Fruit fly (Drosophila melanogaster) whole organism, embryonic: ENCODE measurements around the gene Ice2.

Experiments
- Bdp1 ChIP-seq: fragments of 200-800 bp; sonication (Bioruptor generic); optimal IDR thresholded peaks from 3 replicates; lab custom pipeline; 2016; ENCODE audit warnings: missing biosample characterization, missing genetic modification characterization
- Bgb ChIP-seq: fragments of 200-800 bp; sonication (Bioruptor generic); IDR thresholded peaks from 2 replicates; pipeline ENCODE4 v1.3.6; 2022; ENCODE audit warnings: missing biosample characterization, missing genetic modification characterization; ENCODE audit not compliant: partially characterized antibody
- CG10366 ChIP-seq: fragments of 200-800 bp; sonication (Bioruptor generic); IDR thresholded peaks from 2 replicates; pipeline ENCODE4 v1.3.6; 2022; ENCODE audit warnings: missing biosample characterization, missing genetic modification characterization
- CG11695 ChIP-seq: fragments of 200-800 bp; sonication (Bioruptor generic); IDR thresholded peaks from 3 replicates; pipeline ENCODE4 v1.3.6; 2022; ENCODE audit warnings: missing biosample characterization, missing genetic modification characterization
- CG12071 ChIP-seq: fragments of 200-800 bp; sonication (Bioruptor generic); optimal IDR thresholded peaks from 3 replicates; lab custom pipeline; 2018; ENCODE audit warnings: missing biosample characterization, mild to moderate bottlenecking, missing genetic modification characterization
- CG13287 ChIP-seq: fragments of 200-800 bp; sonication (Bioruptor generic); IDR thresholded peaks from 2 replicates; pipeline ENCODE4 v1.3.6; 2022; ENCODE audit warnings: missing biosample characterization, missing genetic modification characterization; ENCODE audit not compliant: partially characterized antibody
- CG13775 ChIP-seq: fragments of 200-800 bp; sonication (Bioruptor generic); optimal IDR thresholded peaks from 3 replicates; lab custom pipeline; 2017; ENCODE audit warnings: missing biosample characterization, mild to moderate bottlenecking, missing genetic modification characterization
- CG15479 ChIP-seq: fragments of 200-800 bp; sonication (Bioruptor generic); optimal IDR thresholded peaks from 3 replicates; lab custom pipeline; 2019; ENCODE audit warnings: missing biosample characterization, mild to moderate bottlenecking, missing genetic modification characterization, moderate library complexity
- CG15696 ChIP-seq: fragments of 200-800 bp; sonication (Bioruptor generic); optimal IDR thresholded peaks from 2 replicates; lab custom pipeline; 2019; ENCODE audit warnings: missing biosample characterization, mild to moderate bottlenecking, missing genetic modification characterization, moderate library complexity
- CG17186 ChIP-seq: fragments of 200-800 bp; sonication (Bioruptor generic); optimal IDR thresholded peaks from 3 replicates; lab custom pipeline; 2017; ENCODE audit warnings: missing biosample characterization, missing genetic modification reagents, missing genetic modification characterization
- CG17912 ChIP-seq: fragments of 200-800 bp; sonication (Bioruptor generic); optimal IDR thresholded peaks from 2 replicates; lab custom pipeline; 2018; ENCODE audit warnings: missing biosample characterization, mild to moderate bottlenecking, missing genetic modification characterization
- CG2199 ChIP-seq: fragments of 200-800 bp; sonication (Bioruptor generic); IDR thresholded peaks from 3 replicates; pipeline ENCODE4 v1.3.6; 2022; ENCODE audit warnings: missing biosample characterization, missing genetic modification characterization
- CG2889 ChIP-seq: fragments of 200-800 bp; sonication (Bioruptor generic); IDR thresholded peaks from 3 replicates; pipeline ENCODE4 v1.3.6; 2022; ENCODE audit warnings: missing biosample characterization, missing genetic modification characterization
- CG31365 ChIP-seq: fragments of 200-800 bp; sonication (Bioruptor generic); optimal IDR thresholded peaks from 2 replicates; lab custom pipeline; 2018; ENCODE audit warnings: missing biosample characterization, mild to moderate bottlenecking, missing genetic modification characterization
- CG32767 ChIP-seq: fragments of 200-800 bp; sonication (Bioruptor generic); IDR thresholded peaks from 2 replicates; pipeline ENCODE4 v1.3.6; 2022; ENCODE audit warnings: missing biosample characterization, missing genetic modification characterization
- CG3281 ChIP-seq: fragments of 200-800 bp; sonication (Bioruptor generic); optimal IDR thresholded peaks from 3 replicates; lab custom pipeline; 2017; ENCODE audit warnings: missing biosample characterization, mild to moderate bottlenecking, missing genetic modification characterization
- CG34376 ChIP-seq: fragments of 200-800 bp; sonication (Bioruptor generic); optimal IDR thresholded peaks from 2 replicates; lab custom pipeline; 2018; ENCODE audit warnings: missing biosample characterization, mild to moderate bottlenecking, missing genetic modification characterization
- CG3726 ChIP-seq: fragments of 200-800 bp; sonication (Bioruptor generic); IDR thresholded peaks from 3 replicates; pipeline ENCODE4, ENCODE4 v1.3.6; 2022; ENCODE audit warnings: missing biosample characterization, missing genetic modification characterization
- CG4328 ChIP-seq: fragments of 200-800 bp; sonication (Bioruptor generic); optimal IDR thresholded peaks from 3 replicates; lab custom pipeline; 2017; ENCODE audit warnings: missing biosample characterization, missing genetic modification reagents, missing genetic modification characterization
- CG4707 ChIP-seq: fragments of 200-800 bp; sonication (Bioruptor generic); optimal IDR thresholded peaks from 2 replicates; lab custom pipeline; 2018; ENCODE audit warnings: missing biosample characterization, mild to moderate bottlenecking, missing genetic modification characterization, moderate library complexity
- CG6175 ChIP-seq: fragments of 200-800 bp; sonication (Bioruptor generic); IDR thresholded peaks from 3 replicates; pipeline ENCODE4 v1.3.6; 2022; ENCODE audit warnings: missing biosample characterization, missing genetic modification characterization
- CG6791 ChIP-seq: fragments of 200-800 bp; sonication (Bioruptor generic); IDR thresholded peaks from 3 replicates; pipeline ENCODE4 v1.3.6; 2022; ENCODE audit warnings: missing biosample characterization, missing genetic modification characterization; ENCODE audit not compliant: partially characterized antibody
- CG8765 ChIP-seq: fragments of 200-800 bp; sonication (Bioruptor generic); IDR thresholded peaks from 2 replicates; pipeline ENCODE4 v1.3.6; 2022; ENCODE audit warnings: missing biosample characterization, missing genetic modification characterization
- D19A ChIP-seq: fragments of 200-800 bp; optimal IDR thresholded peaks from 3 replicates; lab custom pipeline; 2019; ENCODE audit warnings: missing biosample characterization, mild to moderate bottlenecking, missing genetic modification characterization, moderate library complexity
- Dip3 ChIP-seq: fragments of 200-800 bp; sonication (Bioruptor generic); optimal IDR thresholded peaks from 3 replicates; lab custom pipeline; 2016; ENCODE audit warnings: missing biosample characterization, missing genetic modification characterization
- Hr3 ChIP-seq: fragments of 200-800 bp; sonication (Bioruptor generic); optimal IDR thresholded peaks from 3 replicates; lab custom pipeline; 2016; ENCODE audit warnings: missing biosample characterization, missing genetic modification characterization
- MBD-R2 ChIP-seq: fragments of 200-800 bp; sonication (Bioruptor generic); IDR thresholded peaks from 2 replicates; pipeline ENCODE4 v1.3.6; 2022; ENCODE audit warnings: missing biosample characterization, missing genetic modification characterization
- Myb ChIP-seq: fragments of 200-800 bp; sonication (Bioruptor generic); optimal IDR thresholded peaks from 2 replicates; lab custom pipeline; 2016; ENCODE audit warnings: missing biosample characterization, missing genetic modification characterization
- Ssrp ChIP-seq: fragments of 200-800 bp; sonication (Bioruptor generic); optimal IDR thresholded peaks from 2 replicates; lab custom pipeline; 2018; ENCODE audit warnings: missing biosample characterization, mild to moderate bottlenecking, missing genetic modification characterization, moderate library complexity
- ac ChIP-seq: fragments of 200-800 bp; sonication (Bioruptor generic); optimal IDR thresholded peaks from 3 replicates; lab custom pipeline; 2017; ENCODE audit warnings: missing biosample characterization, mild to moderate bottlenecking, missing genetic modification characterization
- amos ChIP-seq: fragments of 200-800 bp; sonication (Bioruptor generic); IDR thresholded peaks from 2 replicates; pipeline ENCODE4 v1.3.6; 2022; ENCODE audit warnings: missing biosample characterization, missing genetic modification characterization; ENCODE audit not compliant: partially characterized antibody
- aop ChIP-seq: fragments of 200-800 bp; sonication (Bioruptor generic); IDR thresholded peaks from 2 replicates; pipeline ENCODE4 v1.3.6; 2022; ENCODE audit warnings: missing biosample characterization, missing genetic modification characterization
- ap ChIP-seq: fragments of 200-800 bp; sonication (Bioruptor generic); IDR thresholded peaks from 2 replicates; pipeline ENCODE4 v1.3.6; 2022; ENCODE audit warnings: missing biosample characterization, missing genetic modification characterization
- bab2 ChIP-seq: fragments of 200-800 bp; sonication (Bioruptor generic); optimal IDR thresholded peaks from 2 replicates; lab custom pipeline; 2016; ENCODE audit warnings: missing biosample characterization, missing genetic modification characterization
- caup ChIP-seq: fragments of 200-800 bp; sonication (Bioruptor generic); optimal IDR thresholded peaks from 3 replicates; lab custom pipeline; 2017; ENCODE audit warnings: missing biosample characterization, mild to moderate bottlenecking, missing genetic modification characterization, moderate library complexity; ENCODE audit not compliant: severe bottlenecking
- ci ChIP-seq: fragments of 200-800 bp; sonication (Bioruptor generic); IDR thresholded peaks from 3 replicates; pipeline ENCODE4 v1.3.6; 2022; ENCODE audit warnings: missing biosample characterization, missing genetic modification characterization
- dmrt11E ChIP-seq: fragments of 200-800 bp; sonication (Bioruptor generic); optimal IDR thresholded peaks from 3 replicates; lab custom pipeline; 2018; ENCODE audit warnings: missing biosample characterization, mild to moderate bottlenecking, missing genetic modification characterization, moderate library complexity
- fru ChIP-seq: fragments of >200 bp; optimal IDR thresholded peaks from 2 replicates; lab custom pipeline; 2017
- gfzf ChIP-seq: fragments of 200-800 bp; sonication (Bioruptor generic); optimal IDR thresholded peaks from 2 replicates; lab custom pipeline; 2016; ENCODE audit warnings: missing biosample characterization, mild to moderate bottlenecking, missing genetic modification characterization, moderate library complexity
- grau ChIP-seq: fragments of 200-800 bp; optimal IDR thresholded peaks from 3 replicates; lab custom pipeline; 2019; ENCODE audit warnings: missing biosample characterization, mild to moderate bottlenecking, missing genetic modification characterization, moderate library complexity
- klu ChIP-seq: fragments of 200-800 bp; sonication (Bioruptor generic); IDR thresholded peaks from 2 replicates; pipeline ENCODE4 v1.3.6; 2022; ENCODE audit warnings: missing biosample characterization, missing genetic modification characterization
- lbe ChIP-seq: fragments of 200-800 bp; sonication (Bioruptor generic); optimal IDR thresholded peaks from 2 replicates; lab custom pipeline; 2016; ENCODE audit warnings: missing biosample characterization, mild to moderate bottlenecking, missing genetic modification characterization
- lov ChIP-seq, 2 experiments: fragments of 200-800 bp in 1 of 2; fragments of >200 bp in 1 of 2; sonication (Bioruptor generic) in 1 of 2; IDR thresholded peaks in 1 of 2; optimal IDR thresholded peaks in 1 of 2; 2 replicates in 1 of 2; 3 replicates in 1 of 2; pipeline versions ENCODE4 v1.3.6 to Lab custom; 2017 to 2022; ENCODE audit warnings: missing biosample characterization in 1 of 2, missing genetic modification characterization in 1 of 2
- pb ChIP-seq: fragments of 200-800 bp; sonication (Bioruptor generic); optimal IDR thresholded peaks from 3 replicates; lab custom pipeline; 2016; ENCODE audit warnings: missing biosample characterization, missing genetic modification characterization
- pnt ChIP-seq: fragments of 200-800 bp; sonication (Bioruptor generic); optimal IDR thresholded peaks from 3 replicates; lab custom pipeline; 2016; ENCODE audit warnings: missing biosample characterization, missing genetic modification characterization
- run ChIP-seq: fragments of 200-800 bp; sonication (Bioruptor generic); optimal IDR thresholded peaks from 3 replicates; lab custom pipeline; 2018; ENCODE audit warnings: missing biosample characterization, mild to moderate bottlenecking, missing genetic modification characterization
- sna ChIP-seq: fragments of 200-800 bp; sonication (Bioruptor generic); IDR thresholded peaks from 2 replicates; pipeline ENCODE4 v1.3.6; 2022; ENCODE audit warnings: missing biosample characterization, missing genetic modification characterization; ENCODE audit not compliant: partially characterized antibody
- sob ChIP-seq: fragments of 200-800 bp; sonication (Bioruptor generic); IDR thresholded peaks from 2 replicates; pipeline ENCODE4 v1.3.6; 2022; ENCODE audit warnings: missing biosample characterization, missing genetic modification characterization
- tio ChIP-seq: fragments of 200-800 bp; sonication (Bioruptor generic); optimal IDR thresholded peaks from 2 replicates; lab custom pipeline; 2017; ENCODE audit warnings: missing biosample characterization, missing genetic modification characterization, inconsistent platforms
- trem ChIP-seq: fragments of 200-800 bp; optimal IDR thresholded peaks from 3 replicates; lab custom pipeline; 2019; ENCODE audit warnings: missing biosample characterization, mild to moderate bottlenecking, missing genetic modification characterization, moderate library complexity
- usp ChIP-seq: fragments of >200 bp; optimal IDR thresholded peaks from 2 replicates; lab custom pipeline; 2017; ENCODE audit warnings: missing biosample characterization, missing genetic modification characterization

Ice2 gene

DNA sequence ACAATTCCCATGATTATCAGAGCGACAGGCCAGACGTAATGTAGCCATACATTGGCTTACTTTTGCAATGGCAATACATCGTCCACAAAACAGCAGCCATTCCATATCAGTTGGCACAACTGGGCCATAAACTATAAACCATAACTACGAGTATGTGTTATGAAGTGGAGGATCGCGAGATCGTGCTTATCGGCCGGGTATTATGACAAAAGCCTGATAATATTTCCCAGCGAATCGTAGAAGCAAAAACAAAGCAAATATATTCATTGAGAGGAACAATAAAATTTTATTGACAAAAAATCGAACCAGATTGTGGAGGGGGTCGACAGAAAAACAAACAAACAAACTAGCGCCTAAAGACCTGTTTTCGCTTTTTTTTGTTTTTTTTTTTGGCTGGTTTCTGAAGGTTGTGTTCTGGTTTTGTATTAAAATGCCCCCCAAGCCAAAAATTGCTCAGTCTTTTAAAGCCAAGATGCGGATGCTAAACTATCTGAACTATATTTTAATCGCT, 33.4 kb downstream of the Ice2 start, which contains the start of gene CG5810 (continued):
- TF ChIP-seq pnt (GFP tag; lab: Kevin White, UChicago) (no peak), Bdp1 (GFP tag; lab: Kevin White, UChicago) (no peak), CG3281 (GFP tag; lab: Kevin White, UChicago) (peak; percentile 39), aop (GFP tag; lab: Robert Waterston, UW) (no peak), MBD-R2 (GFP tag; lab: Robert Waterston, UW) (no peak), CG6791 (GFP tag; lab: Robert Waterston, UW) (no peak), CG4328 (GFP tag; lab: Kevin White, UChicago) (no peak), run (tag; lab: Kevin White, UChicago) (no peak), CG31365 (no peak), trem (tag; lab: Kevin White, UChicago) (no peak), CG6175 (no peak), dmrt11E (no peak), CG4707 (GFP tag; lab: Kevin White, UChicago) (no peak), CG8765 (GFP tag; lab: Robert Waterston, UW) (no peak), Bgb (no peak), CG13287 (GFP tag; lab: Robert Waterston, UW) (no peak), CG3726 (GFP tag; lab: Robert Waterston, UW) (no peak), bab2 (GFP tag; lab: Kevin White, UChicago) (no peak), CG13775 (no peak), CG2889 (GFP tag; lab: Robert Waterston, UW) (no peak), grau (tag; lab: Kevin White, UChicago) (peak; percentile 38), pb (GFP tag; lab: Kevin White, UChicago) (no peak), CG15479 (GFP tag; lab: Kevin White, UChicago) (no peak), CG11695 (GFP tag; lab: Robert Waterston, UW) (0 out of 3 replicates have a peak, but pooled peaks have one; percentile 9), lbe (GFP tag; lab: Kevin White, UChicago) (no peak), gfzf (GFP tag; lab: Kevin White, UChicago) (no peak), Dip3 (no peak), usp (GFP tag; lab: Kevin White, UChicago) (no peak), Ssrp (tag; lab: Kevin White, UChicago) (no peak), ci (GFP tag; lab: Robert Waterston, UW) (no peak), CG17912 (GFP tag; lab: Kevin White, UChicago) (peak; percentile 33), Myb (GFP tag; lab: Kevin White, UChicago) (no peak), CG10366 (GFP tag; lab: Robert Waterston, UW) (no peak), CG34376 (GFP tag; lab: Kevin White, UChicago) (peak; percentile 93), amos (GFP tag; lab: Robert Waterston, UW) (no peak), D19A (no peak), CG17186 (no peak), ac (GFP tag; lab: Kevin White, UChicago) (no peak), caup (GFP tag; lab: Kevin White, UChicago) (no peak), tio (no peak), CG32767 (GFP tag; lab: Robert Waterston, UW) (no peak), CG15696 (tag; lab: Kevin White, UChicago) (no peak), lov (optimal IDR thresholded peaks at IDR 0.05; lab: Kevin White, UChicago) (no peak), lov (GFP tag; IDR thresholded peaks at IDR 0.05; lab: Robert Waterston, UW) (no peak), Hr3 (GFP tag; lab: Kevin White, UChicago) (no peak), ap (no peak), klu (GFP tag; lab: Robert Waterston, UW) (no peak), CG2199 (no peak), CG12071 (GFP tag; lab: Kevin White, UChicago) (peak; percentile 12), fru (lab: Kevin White, UChicago) (no peak), sna (GFP tag; lab: Robert Waterston, UW) (no peak), sob (GFP tag; lab: Robert Waterston, UW) (no peak)
